Fruit fly (Drosophila melanogaster): ENCODE results near the gene CG32579.

CG32579 gene

DNA sequence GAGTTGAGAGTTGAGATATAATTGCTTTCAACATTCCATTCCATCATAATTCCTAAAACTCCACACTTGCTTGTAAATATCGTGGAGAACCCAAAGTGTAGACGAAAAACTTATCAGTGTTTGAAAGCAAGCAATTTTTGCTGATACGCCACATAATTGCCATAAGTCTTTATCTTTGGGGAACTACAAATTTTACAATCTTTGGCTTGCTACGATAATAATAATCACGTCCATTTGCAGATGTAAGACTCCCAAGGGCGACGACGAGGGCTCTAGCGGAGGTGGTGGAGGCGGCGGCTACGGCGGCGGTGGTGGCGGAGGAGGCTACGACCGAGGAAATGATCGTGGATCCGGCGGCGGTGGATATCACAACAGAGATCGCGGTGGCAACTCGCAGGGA, 30.4 kb upstream of the CG32579 start:
- TF ChIP-seq Mio (GFP tag; optimal IDR thresholded peaks at IDR 0.05), result no peak
- no peak for TF ChIP-seq Rel (GFP tag; optimal IDR thresholded peaks at IDR 0.05)
- TF ChIP-seq Rel (tag; optimal IDR thresholded peaks at IDR 0.05), result peak; percentile 56

- no peak for TF ChIP-seq Abd-B (GFP tag; optimal IDR thresholded peaks at IDR 0.05)
- no peak for TF ChIP-seq Hr78 (GFP tag; optimal IDR thresholded peaks at IDR 0.05)
- TF ChIP-seq jim (GFP tag; optimal IDR thresholded peaks at IDR 0.05), result peak; percentile 17
- no peak for TF ChIP-seq Vsx2 (GFP tag; optimal IDR thresholded peaks at IDR 0.05; ENCODE audit: partially characterized antibody)
- peak; percentile 33 for TF ChIP-seq psq (GFP tag; optimal IDR thresholded peaks at IDR 0.05)
- peak; percentile 44 for TF ChIP-seq lola (GFP tag; optimal IDR thresholded peaks at IDR 0.05)
- peak; percentile 27 for TF ChIP-seq dsf (GFP tag; optimal IDR thresholded peaks at IDR 0.05; ENCODE audit: borderline replicate concordance)
- no peak for TF ChIP-seq woc (GFP tag; optimal IDR thresholded peaks at IDR 0.05)
- TF ChIP-seq CrebA (GFP tag; optimal IDR thresholded peaks at IDR 0.05; ENCODE audit: borderline replicate concordance), result no peak
- no peak for TF ChIP-seq dl (GFP tag; optimal IDR thresholded peaks at IDR 0.05; ENCODE audit: insufficient read depth in 1 of 2, partially characterized antibody in 2 of 2)
- TF ChIP-seq dmrt93B (GFP tag; optimal IDR thresholded peaks at IDR 0.05), result no peak
- TF ChIP-seq fru (GFP tag; optimal IDR thresholded peaks at IDR 0.05), result no peak
- TF ChIP-seq h (GFP tag; optimal IDR thresholded peaks at IDR 0.05), result peak; percentile 66
- TF ChIP-seq HLH106 (tag; optimal IDR thresholded peaks at IDR 0.05), result peak; percentile 45
- no peak for TF ChIP-seq tai (GFP tag; optimal IDR thresholded peaks at IDR 0.05)
- no peak for TF ChIP-seq N (GFP tag; optimal IDR thresholded peaks at IDR 0.05)
- no peak for TF ChIP-seq Dif (GFP tag; optimal IDR thresholded peaks at IDR 0.05; ENCODE audit: partially characterized antibody)
- no peak for TF ChIP-seq Dfd (GFP tag; optimal IDR thresholded peaks at IDR 0.05)
- TF ChIP-seq GATAd (GFP tag; optimal IDR thresholded peaks at IDR 0.05), result peak; percentile 36
- no peak for TF ChIP-seq pan (optimal IDR thresholded peaks at IDR 0.05)
- peak in 1 of 2 experiments; percentile 76 for TF ChIP-seq foxo (GFP tag; optimal IDR thresholded peaks at IDR 0.05)
- TF ChIP-seq sv (GFP tag; optimal IDR thresholded peaks at IDR 0.05), result no peak
- TF ChIP-seq Rel (GFP tag; optimal IDR thresholded peaks at IDR 0.05), result no peak
- peak; percentile 42 for TF ChIP-seq Rel (tag; optimal IDR thresholded peaks at IDR 0.05)
- TF ChIP-seq Mio (GFP tag; optimal IDR thresholded peaks at IDR 0.05), result no peak
- TF ChIP-seq Hnf4 (GFP tag; optimal IDR thresholded peaks at IDR 0.05), result peak; percentile 79
- no peak for TF ChIP-seq brk (GFP tag; optimal IDR thresholded peaks at IDR 0.05)
- peak; percentile 41 for TF ChIP-seq Sp1 (GFP tag; optimal IDR thresholded peaks at IDR 0.05)
- TF ChIP-seq CG9705 (GFP tag; optimal IDR thresholded peaks at IDR 0.05), result peak; percentile 36
- TF ChIP-seq ey (GFP tag; optimal IDR thresholded peaks at IDR 0.05), result peak; percentile 29
- peak; percentile 57 for TF ChIP-seq rgr (GFP tag; optimal IDR thresholded peaks at IDR 0.05)
- peak; percentile 93 for TF ChIP-seq Hr83 (GFP tag; optimal IDR thresholded peaks at IDR 0.05; ENCODE audit: poor library complexity, severe bottlenecking)
- TF ChIP-seq Jra (GFP tag; optimal IDR thresholded peaks at IDR 0.05), result peak; percentile 79
- peak; percentile 0 for TF ChIP-seq CG32264 (GFP tag; optimal IDR thresholded peaks at IDR 0.05)
- TF ChIP-seq sage (GFP tag; optimal IDR thresholded peaks at IDR 0.05), result no peak
- peak; percentile 4 for TF ChIP-seq OdsH (GFP tag; optimal IDR thresholded peaks at IDR 0.05)
- TF ChIP-seq Myc (optimal IDR thresholded peaks at IDR 0.05), result peak; percentile 25
- no peak for TF ChIP-seq usp (GFP tag; optimal IDR thresholded peaks at IDR 0.05)
- TF ChIP-seq br (GFP tag; optimal IDR thresholded peaks at IDR 0.05), result peak; percentile 41
Measured at dm6 chrX:16296423-16297292, 26.4 kb upstream of the CG32579 start, which contains the start of gene CG3632. CG3632 (plus strand) TSS chrX:16296671.
